Worm (Caenorhabditis elegans): Measurements from ENCODE around the gene ZK938.11.

The ZK938.11 gene

DNA sequence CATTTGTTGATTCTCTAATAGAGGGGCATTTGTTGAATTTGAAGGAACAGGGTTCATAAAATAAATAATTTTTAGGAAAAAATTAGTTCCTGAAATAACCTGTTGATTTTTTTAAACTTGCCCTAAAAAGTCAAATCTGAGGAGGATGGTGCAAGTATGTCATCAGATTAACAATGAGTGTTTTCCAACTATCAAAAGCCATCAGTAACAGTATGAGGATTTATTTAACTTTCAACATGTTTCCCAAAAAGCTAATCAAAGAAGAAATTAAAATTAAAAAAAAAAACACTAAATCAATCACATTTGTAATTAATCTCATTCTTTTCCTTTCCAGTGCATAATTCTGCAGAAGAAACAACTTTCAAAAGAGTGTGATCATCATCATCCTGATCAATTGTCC lies 19.4 kb upstream of the ZK938.11 start, which contains the start of gene chil-5:
Gene chil-5 (minus strand): TSS at position 101 of the 400 bp plus-strand sequence.
- TF ChIP-seq nhr-25 (tag; optimal IDR thresholded peaks at IDR 0.05) (no peak), ztf-4 (tag; optimal IDR thresholded peaks at IDR 0.05) (no peak), ceh-16 (tag; optimal IDR thresholded peaks at IDR 0.05) (no peak), nhr-28 (tag; optimal IDR thresholded peaks at IDR 0.05) (no peak), mml-1 (tag; optimal IDR thresholded peaks at IDR 0.05) (no peak), fkh-10 (GFP tag; optimal IDR thresholded peaks at IDR 0.05) (no peak), nhr-237 (tag; optimal IDR thresholded peaks at IDR 0.05) (no peak), mdl-1 (tag; optimal IDR thresholded peaks at IDR 0.05) (no peak), nhr-67 (tag; optimal IDR thresholded peaks at IDR 0.05) (no peak), ceh-82 (tag; optimal IDR thresholded peaks at IDR 0.05) (no peak), egl-27 (tag; optimal IDR thresholded peaks at IDR 0.05) (no peak), pha-4 (tag; optimal IDR thresholded peaks at IDR 0.05) (no peak), unc-39 (tag; optimal IDR thresholded peaks at IDR 0.05) (no peak), snpc-4 (tag; optimal IDR thresholded peaks at IDR 0.05) (no peak), sea-2 (GFP tag; optimal IDR thresholded peaks at IDR 0.05) (no peak), aly-2 (tag; optimal IDR thresholded peaks at IDR 0.05) (no peak), fkh-2 (tag; optimal IDR thresholded peaks at IDR 0.05) (no peak), nhr-23 (tag; optimal IDR thresholded peaks at IDR 0.05) (no peak), nhr-11 (tag; optimal IDR thresholded peaks at IDR 0.05) (no peak)

DNA sequence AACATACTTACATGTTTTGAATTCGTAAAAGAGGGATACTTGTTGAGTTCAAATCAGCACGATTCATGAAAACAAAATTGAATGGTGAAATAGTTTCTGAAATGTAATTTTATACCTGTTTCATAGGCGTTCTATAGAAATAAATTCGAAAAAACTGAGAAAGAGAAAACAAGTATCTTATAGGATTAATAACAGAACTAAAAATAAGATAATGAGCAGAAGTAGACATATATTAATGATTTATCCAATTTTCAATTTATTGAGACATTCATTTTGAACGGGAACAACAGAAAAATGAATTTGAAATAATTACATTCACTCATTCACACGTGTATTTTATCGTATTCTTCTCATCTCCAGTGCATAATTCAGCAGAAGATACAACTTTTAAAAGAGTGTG lies 17.6 kb upstream of the ZK938.11 start, which contains the start of gene chil-6:
Gene chil-6 (minus strand): TSS at position 101 of the 400 bp plus-strand sequence.
- TF ChIP-seq nhr-12 (tag; optimal IDR thresholded peaks at IDR 0.05) = no peak
- TF ChIP-seq ceh-9 (tag; optimal IDR thresholded peaks at IDR 0.05) = no peak
- no peak for TF ChIP-seq fos-1 (tag; optimal IDR thresholded peaks at IDR 0.05)
- no peak for TF ChIP-seq nhr-76 (tag; optimal IDR thresholded peaks at IDR 0.05)

DNA sequence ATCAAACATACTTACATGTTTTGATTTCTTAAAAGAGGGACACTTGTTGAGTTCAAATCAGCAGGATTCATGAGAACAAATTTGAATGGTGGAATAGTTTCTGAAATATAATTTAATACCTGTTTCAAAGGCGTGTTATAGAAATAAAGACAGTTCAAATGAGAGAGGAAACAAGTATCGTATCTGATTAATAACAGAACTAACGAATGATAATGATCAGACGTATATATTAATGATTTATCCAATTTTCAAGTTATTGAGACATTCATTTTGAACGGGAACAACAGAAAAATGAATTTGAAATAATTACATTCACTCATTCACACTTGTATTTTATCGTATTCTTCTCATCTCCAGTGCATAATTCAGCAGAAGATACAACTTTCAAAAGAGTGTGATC lies 15.4 kb upstream of the ZK938.11 start, which contains the start of gene chil-4:
Gene chil-4 (minus strand): TSS at position 101 of the 400 bp plus-strand sequence.
- TF ChIP-seq ZK546.5 (tag; optimal IDR thresholded peaks at IDR 0.05) (no peak), unc-62 (GFP tag; optimal IDR thresholded peaks at IDR 0.05) (no peak), nhr-77 (tag; optimal IDR thresholded peaks at IDR 0.05) (no peak), ama-1 (optimal IDR thresholded peaks at IDR 0.05) (no peak), skn-1 (tag; optimal IDR thresholded peaks at IDR 0.05) (no peak), nhr-11 (tag; optimal IDR thresholded peaks at IDR 0.05) (no peak), fkh-2 (tag; optimal IDR thresholded peaks at IDR 0.05) (no peak), fos-1 (tag; optimal IDR thresholded peaks at IDR 0.05) (no peak), R02D3.7 (tag; optimal IDR thresholded peaks at IDR 0.05) (no peak), jun-1 (tag; optimal IDR thresholded peaks at IDR 0.05) (no peak), ceh-28 (tag; optimal IDR thresholded peaks at IDR 0.05) (no peak), unc-39 (tag; optimal IDR thresholded peaks at IDR 0.05) (no peak), nfya-1 (tag; optimal IDR thresholded peaks at IDR 0.05; ENCODE audit: insufficient read depth) (no peak), lsy-12 (tag; optimal IDR thresholded peaks at IDR 0.05) (no peak), snpc-4 (tag; optimal IDR thresholded peaks at IDR 0.05) (no peak), pha-4 (tag; optimal IDR thresholded peaks at IDR 0.05) (no peak), ceh-16 (tag; optimal IDR thresholded peaks at IDR 0.05) (no peak), elt-1 (tag; optimal IDR thresholded peaks at IDR 0.05) (no peak), elt-2 (tag; optimal IDR thresholded peaks at IDR 0.05) (no peak), lin-39 (tag; optimal IDR thresholded peaks at IDR 0.05) (no peak)

DNA sequence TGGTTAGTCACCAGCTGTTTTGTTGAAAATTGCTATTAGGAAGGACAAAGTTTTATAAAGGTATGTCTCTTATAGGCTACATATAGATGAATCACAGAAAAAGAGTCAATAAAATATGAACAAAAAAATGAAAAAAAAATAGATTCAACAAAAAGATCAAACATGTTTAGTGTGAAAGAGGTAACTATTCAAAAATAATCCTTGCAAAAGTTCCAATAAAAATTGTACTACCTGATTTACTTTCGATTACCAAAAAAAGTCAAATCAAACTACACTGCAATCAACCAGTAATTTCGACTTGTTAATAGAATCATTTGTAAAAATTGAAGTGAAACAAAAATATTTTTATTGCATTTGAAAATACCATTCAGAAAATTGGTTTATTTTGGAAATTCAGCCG lies 10.7 kb upstream of the ZK938.11 start, which contains the start of gene ZK938.10:
Gene ZK938.10 (minus strand): TSS at position 101 of the 400 bp plus-strand sequence.
- no peak for TF ChIP-seq unc-39 (tag; optimal IDR thresholded peaks at IDR 0.05)

DNA sequence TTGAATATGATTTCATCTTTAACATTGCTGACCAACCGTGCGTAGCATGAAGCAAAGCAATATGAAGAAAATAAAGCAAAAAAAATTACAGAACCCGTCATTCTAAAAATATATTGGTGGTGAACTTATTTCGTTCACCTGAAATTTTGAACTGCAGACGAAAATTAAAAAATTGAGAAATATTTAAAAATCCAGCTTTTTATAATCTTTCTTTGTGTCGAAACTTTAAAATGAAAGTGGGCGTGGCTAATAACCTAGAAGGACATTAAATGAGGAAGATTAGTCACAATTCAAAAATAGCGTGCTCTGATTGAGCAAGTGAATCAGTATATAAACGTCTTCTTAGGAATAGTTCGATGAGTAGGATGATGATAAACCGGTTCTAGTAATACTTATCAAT lies 9.3 kb upstream of the ZK938.11 start, which contains the start of gene old-2:
Gene old-2 (minus strand): TSS at position 101 of the 400 bp plus-strand sequence.
- TF ChIP-seq eor-1 (tag; optimal IDR thresholded peaks at IDR 0.05) (no peak), nfya-1 (tag; optimal IDR thresholded peaks at IDR 0.05; ENCODE audit: insufficient read depth) (no peak)

Data from whole organism, L3 larva.